Worm (Caenorhabditis elegans): Measurements from ENCODE around the gene algn-11.

ce11 chrIII:7300169-7300568, 9.8 kb upstream of the algn-11 start:
- no peak for TF ChIP-seq Y48G9A.11 (GFP tag; IDR thresholded peaks at IDR 0.05)
- no peak for TF ChIP-seq zag-1 (tag; optimal IDR thresholded peaks at IDR 0.05)
- no peak for TF ChIP-seq ceh-82 (tag; optimal IDR thresholded peaks at IDR 0.05)
- peak; percentile 84 for TF ChIP-seq nhr-28 (tag; optimal IDR thresholded peaks at IDR 0.05)

All from whole organism, L4 larva.